Worm (Caenorhabditis elegans) whole organism, L4 larva: ENCODE measurements around the gene nhl-2.

Source experiments
- F44E2.7 ChIP-seq: fragments of 200-800 bp; sonication (Bioruptor generic); IDR thresholded peaks from 2 replicates; pipeline ENCODE4 v2.1.2; 2022; ENCODE audit warnings: missing genetic modification characterization, missing compliant biosample characterization
- aly-2 ChIP-seq: sonication (generic microtip); optimal IDR thresholded peaks from 2 replicates; lab custom pipeline; 2018; ENCODE audit warnings: missing biosample characterization, missing genetic modification characterization
- ces-1 ChIP-seq: fragments of 150-350 bp; sonication (generic microtip); optimal IDR thresholded peaks from 4 replicates; lab custom pipeline; 2014; ENCODE audit warnings: missing biosample characterization, missing genetic modification reagents, missing genetic modification characterization
- cey-2 ChIP-seq: sonication (generic microtip); optimal IDR thresholded peaks from 3 replicates; lab custom pipeline; 2017; ENCODE audit warnings: missing genetic modification characterization, mild to moderate bottlenecking, missing compliant biosample characterization, antibody characterized with exemption, borderline replicate concordance; ENCODE audit not compliant: insufficient read depth
- daf-8 ChIP-seq: fragments of 200-800 bp; sonication (Bioruptor generic); IDR thresholded peaks from 2 replicates; pipeline ENCODE4 v1.3.6; 2022; ENCODE audit warnings: missing genetic modification characterization, missing compliant biosample characterization
- dpl-1 ChIP-seq: fragments of 150-350 bp; optimal IDR thresholded peaks from 2 replicates; lab custom pipeline; 2014; ENCODE audit warnings: missing biosample characterization, missing genetic modification reagents, missing genetic modification characterization
- mep-1 ChIP-seq: fragments of 150-350 bp; sonication (generic microtip); optimal IDR thresholded peaks from 3 replicates; lab custom pipeline; 2014; ENCODE audit warnings: missing biosample characterization, missing genetic modification characterization
- nhr-111 ChIP-seq: fragments of 200-800 bp; sonication (Bioruptor generic); optimal IDR thresholded peaks from 2 replicates; lab custom pipeline; 2018; ENCODE audit warnings: mild to moderate bottlenecking, missing genetic modification characterization, missing compliant biosample characterization
- nhr-28 ChIP-seq: fragments of 150-350 bp; optimal IDR thresholded peaks from 2 replicates; lab custom pipeline; 2014; ENCODE audit warnings: missing biosample characterization, missing genetic modification characterization
- pqm-1 ChIP-seq: sonication (generic microtip); optimal IDR thresholded peaks from 2 replicates; lab custom pipeline; 2017; ENCODE audit warnings: missing biosample characterization, missing genetic modification characterization
- snpc-4 ChIP-seq: fragments of 150-350 bp; optimal IDR thresholded peaks from 2 replicates; lab custom pipeline; 2014; ENCODE audit warnings: missing biosample characterization, missing genetic modification characterization
- unc-39 ChIP-seq: sonication (generic microtip); optimal IDR thresholded peaks from 2 replicates; lab custom pipeline; 2017; ENCODE audit warnings: missing biosample characterization, missing genetic modification characterization
- vab-7 ChIP-seq: fragments of 200-800 bp; sonication (Bioruptor generic); IDR thresholded peaks from 2 replicates; pipeline ENCODE4 v1.3.6; 2022; ENCODE audit warnings: missing genetic modification reagents, missing genetic modification characterization, missing compliant biosample characterization
- zip-2 ChIP-seq: fragments of 150-350 bp; optimal IDR thresholded peaks from 2 replicates; lab custom pipeline; 2014; ENCODE audit warnings: missing biosample characterization, missing genetic modification characterization

ce11 chrIII:4875663-4876062 lies 23.2 kb downstream of the nhl-2 start:
- TF ChIP-seq nhr-28 (tag; lab: Kevin White, UChicago) (no peak), vab-7 (GFP tag; lab: Robert Waterston, UW) (no peak), cey-2 (no peak), F44E2.7 (GFP tag; lab: Robert Waterston, UW) (no peak), pqm-1 (tag; lab: Kevin White, UChicago) (no peak), daf-8 (GFP tag; lab: Robert Waterston, UW) (no peak), aly-2 (tag; lab: Kevin White, UChicago) (no peak), dpl-1 (GFP tag; lab: Kevin White, UChicago) (no peak), ces-1 (no peak), snpc-4 (no peak), nhr-111 (GFP tag; lab: Kevin White, UChicago) (no peak), zip-2 (tag; lab: Kevin White, UChicago) (no peak), mep-1 (tag; lab: Kevin White, UChicago) (no peak), unc-39 (tag; lab: Kevin White, UChicago) (no peak)
